Worm (Caenorhabditis elegans) whole organism, L1 larva: ENCODE measurements around the gene cyp-14A5.
A peak's percentile ranks its signal among the peaks of the same experiment; 100 is the strongest.

Source experiments
- C04F5.9 ChIP-seq: sonication (generic microtip); optimal IDR thresholded peaks from 2 replicates; lab custom pipeline; 2016; ENCODE audit warnings: missing genetic modification characterization, missing compliant biosample characterization
- C16A3.4 ChIP-seq: fragments of 150-350 bp; optimal IDR thresholded peaks from 2 replicates; lab custom pipeline; 2014; ENCODE audit warnings: missing biosample characterization, missing genetic modification characterization
- C34B4.2 ChIP-seq: sonication (generic microtip); optimal IDR thresholded peaks from 2 replicates; lab custom pipeline; 2017; ENCODE audit warnings: mild to moderate bottlenecking, missing genetic modification characterization, missing compliant biosample characterization
- aly-2 ChIP-seq: fragments of 150-350 bp; optimal IDR thresholded peaks from 2 replicates; lab custom pipeline; 2014; ENCODE audit warnings: missing biosample characterization, missing genetic modification characterization
- ama-1 ChIP-seq: fragments of 150-350 bp; optimal IDR thresholded peaks from 2 replicates; lab custom pipeline; 2014
- ceh-63 ChIP-seq: fragments of 200-800 bp; sonication (Bioruptor generic); optimal IDR thresholded peaks from 2 replicates; lab custom pipeline; 2018; ENCODE audit warnings: mild to moderate bottlenecking, missing genetic modification characterization, missing compliant biosample characterization
- ceh-82 ChIP-seq, 3 experiments: fragments of 150-350 bp in 1 of 3; sonication (generic microtip) in 2 of 3; optimal IDR thresholded peaks; 2 replicates each; lab custom pipeline; 2014 to 2017; ENCODE audit warnings: missing biosample characterization in 3 of 3, missing genetic modification characterization in 3 of 3
- ceh-88 ChIP-seq: fragments of 200-800 bp; sonication (Bioruptor generic); IDR thresholded peaks from 2 replicates; pipeline ENCODE4 v1.3.6; 2022; ENCODE audit warnings: missing genetic modification characterization, missing compliant biosample characterization
- efl-1 ChIP-seq, 4 experiments: fragments of 150-350 bp; optimal IDR thresholded peaks in 3 of 4; peaks in 1 of 4; 1 replicate in 1 of 4; 2 replicates in 3 of 4; lab custom pipeline; 2014; ENCODE audit warnings: missing biosample characterization in 2 of 4, missing genetic modification characterization in 2 of 4, missing genetic modification reagents in 2 of 4
- efl-3 ChIP-seq: fragments of 200-800 bp; sonication (Bioruptor generic); optimal IDR thresholded peaks from 2 replicates; lab custom pipeline; 2018; ENCODE audit warnings: mild to moderate bottlenecking, missing genetic modification characterization, missing compliant biosample characterization
- fkh-10 ChIP-seq: sonication (generic microtip); optimal IDR thresholded peaks from 2 replicates; lab custom pipeline; 2017; ENCODE audit warnings: missing biosample characterization, missing genetic modification reagents, missing genetic modification characterization
- fkh-4 ChIP-seq: sonication (generic microtip); optimal IDR thresholded peaks from 2 replicates; lab custom pipeline; 2016; ENCODE audit warnings: missing compliant biosample characterization, missing genetic modification characterization, borderline replicate concordance
- fkh-8 ChIP-seq: sonication (generic microtip); optimal IDR thresholded peaks from 2 replicates; lab custom pipeline; 2016; ENCODE audit warnings: mild to moderate bottlenecking, missing genetic modification characterization, missing compliant biosample characterization
- hlh-17 ChIP-seq: fragments of 200-800 bp; sonication (Bioruptor generic); optimal IDR thresholded peaks from 2 replicates; lab custom pipeline; 2018; ENCODE audit warnings: missing genetic modification characterization, mild to moderate bottlenecking, missing compliant biosample characterization, moderate library complexity, borderline replicate concordance
- irx-1 ChIP-seq: sonication (generic microtip); optimal IDR thresholded peaks from 2 replicates; lab custom pipeline; 2016; ENCODE audit warnings: missing genetic modification characterization, missing compliant biosample characterization
- jun-1 ChIP-seq: fragments of 150-350 bp; optimal IDR thresholded peaks from 2 replicates; lab custom pipeline; 2014; ENCODE audit warnings: missing biosample characterization, missing genetic modification reagents, missing genetic modification characterization
- lin-14 ChIP-seq: fragments of 200-800 bp; sonication (Bioruptor generic); optimal IDR thresholded peaks from 2 replicates; lab custom pipeline; 2018; ENCODE audit warnings: mild to moderate bottlenecking, missing genetic modification characterization, moderate library complexity, missing compliant biosample characterization
- lin-15B ChIP-seq: fragments of 150-350 bp; sonication (generic microtip); optimal IDR thresholded peaks from 3 replicates; lab custom pipeline; 2014; ENCODE audit warnings: missing biosample characterization, missing genetic modification characterization
- lin-39 ChIP-seq: fragments of 150-350 bp; optimal IDR thresholded peaks from 2 replicates; lab custom pipeline; 2014; ENCODE audit warnings: missing biosample characterization, missing genetic modification reagents, missing genetic modification characterization
- lir-3 ChIP-seq: sonication (generic microtip); optimal IDR thresholded peaks from 2 replicates; lab custom pipeline; 2016; ENCODE audit warnings: mild to moderate bottlenecking, missing genetic modification characterization, moderate library complexity, missing compliant biosample characterization; ENCODE audit not compliant: poor library complexity
- mab-9 ChIP-seq: fragments of 200-800 bp; sonication (Bioruptor generic); IDR thresholded peaks from 2 replicates; pipeline ENCODE4 v1.3.6; 2022; ENCODE audit warnings: missing genetic modification reagents, missing genetic modification characterization, missing compliant biosample characterization
- mdl-1 ChIP-seq, 2 experiments: fragments of 150-350 bp; optimal IDR thresholded peaks; 2 replicates each; lab custom pipeline; 2014 to 2017; ENCODE audit warnings: missing biosample characterization in 2 of 2, missing genetic modification characterization in 2 of 2, inconsistent platforms in 1 of 2
- mef-2 ChIP-seq: fragments of 150-350 bp; optimal IDR thresholded peaks from 2 replicates; lab custom pipeline; 2014; ENCODE audit warnings: missing biosample characterization, missing genetic modification characterization
- mep-1 ChIP-seq: fragments of 150-350 bp; optimal IDR thresholded peaks from 2 replicates; lab custom pipeline; 2014; ENCODE audit warnings: missing biosample characterization, missing genetic modification characterization
- nhr-11 ChIP-seq: fragments of 150-350 bp; optimal IDR thresholded peaks from 2 replicates; lab custom pipeline; 2014; ENCODE audit warnings: missing biosample characterization, missing genetic modification characterization
- nhr-12 ChIP-seq: sonication (generic microtip); optimal IDR thresholded peaks from 2 replicates; lab custom pipeline; 2017; ENCODE audit warnings: missing biosample characterization, missing genetic modification characterization
- nhr-237 ChIP-seq: fragments of 150-350 bp; optimal IDR thresholded peaks from 2 replicates; lab custom pipeline; 2014; ENCODE audit warnings: missing biosample characterization, missing genetic modification characterization
- nhr-71 ChIP-seq: sonication (generic microtip); optimal IDR thresholded peaks from 2 replicates; lab custom pipeline; 2016; ENCODE audit warnings: mild to moderate bottlenecking, missing genetic modification characterization, moderate library complexity, missing compliant biosample characterization
- nhr-85 ChIP-seq: sonication (generic microtip); peaks from one replicate; lab custom pipeline; 2016; ENCODE audit warnings: missing genetic modification characterization, inconsistent platforms, missing compliant biosample characterization
- nhr-90 ChIP-seq: sonication (generic microtip); optimal IDR thresholded peaks from 2 replicates; lab custom pipeline; 2016; ENCODE audit warnings: mild to moderate bottlenecking, missing genetic modification characterization, missing compliant biosample characterization; ENCODE audit not compliant: poor library complexity
- pax-3 ChIP-seq: fragments of 200-800 bp; sonication (Bioruptor generic); optimal IDR thresholded peaks from 2 replicates; lab custom pipeline; 2018; ENCODE audit warnings: mild to moderate bottlenecking, missing genetic modification characterization, moderate library complexity, missing compliant biosample characterization
- pqm-1 ChIP-seq: sonication (generic microtip); optimal IDR thresholded peaks from 3 replicates; lab custom pipeline; 2017; ENCODE audit warnings: missing biosample characterization, missing genetic modification characterization
- rnt-1 ChIP-seq: sonication (generic microtip); optimal IDR thresholded peaks from 2 replicates; lab custom pipeline; 2016; ENCODE audit warnings: mild to moderate bottlenecking, missing genetic modification characterization, moderate library complexity, missing compliant biosample characterization
- skn-1 ChIP-seq: fragments of 150-350 bp; optimal IDR thresholded peaks from 2 replicates; lab custom pipeline; 2014; ENCODE audit warnings: missing biosample characterization, missing genetic modification characterization
- snpc-4 ChIP-seq: fragments of 150-350 bp; optimal IDR thresholded peaks from 2 replicates; lab custom pipeline; 2014; ENCODE audit warnings: missing biosample characterization, missing genetic modification characterization
- sox-4 ChIP-seq: sonication (generic microtip); optimal IDR thresholded peaks from 2 replicates; lab custom pipeline; 2016; ENCODE audit warnings: missing genetic modification characterization, missing compliant biosample characterization
- sptf-1 ChIP-seq: fragments of 150-350 bp; optimal IDR thresholded peaks from 2 replicates; lab custom pipeline; 2014; ENCODE audit warnings: missing biosample characterization, missing genetic modification characterization
- sup-37 ChIP-seq: fragments of 200-800 bp; sonication (Bioruptor generic); optimal IDR thresholded peaks from 2 replicates; lab custom pipeline; 2018; ENCODE audit warnings: mild to moderate bottlenecking, missing genetic modification characterization, missing compliant biosample characterization
- swsn-7 ChIP-seq: sonication (generic microtip); optimal IDR thresholded peaks from 2 replicates; lab custom pipeline; 2016; ENCODE audit warnings: missing genetic modification characterization, missing compliant biosample characterization
- tlp-1 ChIP-seq: fragments of 150-350 bp; optimal IDR thresholded peaks from 2 replicates; lab custom pipeline; 2014; ENCODE audit warnings: missing biosample characterization, missing genetic modification characterization
- unc-130 ChIP-seq: fragments of 150-350 bp; optimal IDR thresholded peaks from 2 replicates; lab custom pipeline; 2017; ENCODE audit warnings: missing biosample characterization, missing genetic modification characterization, inconsistent platforms
- unc-30 ChIP-seq: sonication (generic microtip); optimal IDR thresholded peaks from 2 replicates; lab custom pipeline; 2017; ENCODE audit warnings: missing biosample characterization, missing genetic modification characterization
- unc-62 ChIP-seq: fragments of 150-350 bp; optimal IDR thresholded peaks from 2 replicates; lab custom pipeline; 2014; ENCODE audit warnings: missing biosample characterization, missing genetic modification reagents, missing genetic modification characterization
- unc-86 ChIP-seq: sonication (generic microtip); optimal IDR thresholded peaks from 2 replicates; lab custom pipeline; 2016; ENCODE audit warnings: missing genetic modification characterization, missing compliant biosample characterization
- unc-98 ChIP-seq: fragments of 200-800 bp; sonication (Bioruptor generic); IDR thresholded peaks from 2 replicates; pipeline ENCODE4 v1.3.6; 2022; ENCODE audit warnings: missing genetic modification characterization, missing compliant biosample characterization
- zag-1 ChIP-seq: fragments of 150-350 bp; optimal IDR thresholded peaks from 2 replicates; lab custom pipeline; 2014; ENCODE audit warnings: missing biosample characterization, missing genetic modification characterization
- zip-4 ChIP-seq: fragments of 200-800 bp; sonication (Bioruptor generic); optimal IDR thresholded peaks from 2 replicates; lab custom pipeline; 2018; ENCODE audit warnings: mild to moderate bottlenecking, missing genetic modification characterization, moderate library complexity, missing compliant biosample characterization
- ztf-11 ChIP-seq, 2 experiments: sonication (generic microtip); optimal IDR thresholded peaks; 2 replicates each; lab custom pipeline; 2016 to 2017; ENCODE audit warnings: missing genetic modification characterization in 2 of 2, missing biosample characterization in 1 of 2, missing compliant biosample characterization in 1 of 2

cyp-14A5 gene

ce11 chrV:5427860-5428259 is 4.8 kb upstream of the cyp-14A5 start, which contains the start of gene rhr-1:
TSS of gene rhr-1 (plus strand) at chrV:5428160.
- TF ChIP-seq zip-4 (GFP tag; lab: Kevin White, UChicago) (no peak), lin-15B (no peak), mdl-1 (tag; optimal IDR thresholded peaks at IDR 0.05; lab: Kevin White, UChicago) (no peak), unc-30 (no peak), sptf-1 (tag; lab: Kevin White, UChicago) (no peak), lin-39 (tag; lab: Kevin White, UChicago) (no peak), irx-1 (tag; lab: Kevin White, UChicago) (no peak)

- TF ChIP-seq mdl-1 (tag; optimal IDR thresholded peaks at IDR 0.05; lab: Kevin White, UChicago) (no peak), lin-39 (tag; lab: Kevin White, UChicago) (no peak), lin-14 (GFP tag; lab: Kevin White, UChicago) (peak; percentile 37), aly-2 (tag; lab: Kevin White, UChicago) (no peak), ceh-63 (GFP tag; lab: Kevin White, UChicago) (no peak), pqm-1 (tag; lab: Kevin White, UChicago) (no peak), nhr-237 (tag; lab: Kevin White, UChicago) (no peak), sup-37 (GFP tag; lab: Kevin White, UChicago) (no peak), mab-9 (GFP tag; lab: Robert Waterston, UW) (no peak), efl-1 (optimal IDR thresholded peaks at IDR 0.05; lab: Kevin White, UChicago) (no peak), efl-1 (GFP tag; optimal IDR thresholded peaks at IDR 0.05 in 1 of 2; lab: Kevin White, UChicago) (peak in 1 of 2 experiments; percentile 49), sox-4 (tag; lab: Kevin White, UChicago) (no peak), ceh-88 (GFP tag; lab: Robert Waterston, UW) (no peak), tlp-1 (tag; lab: Kevin White, UChicago) (no peak), unc-86 (tag; lab: Kevin White, UChicago) (no peak), C34B4.2 (no peak), unc-30 (no peak), nhr-11 (tag; lab: Kevin White, UChicago) (no peak), unc-130 (tag; lab: Kevin White, UChicago) (no peak), ama-1 (lab: Kevin White, UChicago) (no peak), efl-3 (GFP tag; lab: Kevin White, UChicago) (no peak), unc-62 (GFP tag; lab: Kevin White, UChicago) (no peak), nhr-85 (tag; lab: Kevin White, UChicago) (peak; percentile 85), mef-2 (tag; lab: Kevin White, UChicago) (no peak), C04F5.9 (tag; lab: Kevin White, UChicago) (no peak), nhr-71 (tag; lab: Kevin White, UChicago) (peak; percentile 15), jun-1 (tag; lab: Kevin White, UChicago) (no peak), pax-3 (tag; lab: Kevin White, UChicago) (no peak), mep-1 (tag; lab: Kevin White, UChicago) (no peak)
- TF ChIP-seq, all 84 proteins: peak for 4
These were observed 3.3 kb upstream of the cyp-14A5 start for ce11 chrV:5426337-5426736.

- no peak for TF ChIP-seq jun-1 (tag; lab: Kevin White, UChicago)
- TF ChIP-seq unc-30 = no peak
- no peak for TF ChIP-seq fkh-4 (tag; lab: Kevin White, UChicago)
- no peak for TF ChIP-seq lir-3
- peak; percentile 78 for TF ChIP-seq nhr-90 (tag; lab: Kevin White, UChicago)
- TF ChIP-seq nhr-12 (tag; lab: Kevin White, UChicago) = no peak
- TF ChIP-seq skn-1 = no peak
- peak; percentile 4 for TF ChIP-seq swsn-7 (tag; lab: Kevin White, UChicago)
- TF ChIP-seq zag-1 (tag; lab: Kevin White, UChicago) = no peak
- no peak for TF ChIP-seq pqm-1 (tag; lab: Kevin White, UChicago)
- TF ChIP-seq ztf-11 (tag; optimal IDR thresholded peaks at IDR 0.05; lab: Kevin White, UChicago) = no peak
- no peak for TF ChIP-seq aly-2 (tag; lab: Kevin White, UChicago)
- no peak for TF ChIP-seq ceh-88 (GFP tag; lab: Robert Waterston, UW)
- TF ChIP-seq rnt-1 = peak; percentile 39
- no peak for TF ChIP-seq unc-98 (GFP tag; lab: Robert Waterston, UW)
- TF ChIP-seq C16A3.4 (tag; lab: Kevin White, UChicago) = peak; percentile 14
- peak; percentile 24 for TF ChIP-seq tlp-1 (tag; lab: Kevin White, UChicago)
- TF ChIP-seq fkh-10 (GFP tag; lab: Kevin White, UChicago) = no peak
- TF ChIP-seq fkh-8 (tag; lab: Kevin White, UChicago) = no peak
- peak; percentile 11 for TF ChIP-seq mep-1 (tag; lab: Kevin White, UChicago)
- no peak for TF ChIP-seq ceh-82 (tag; optimal IDR thresholded peaks at IDR 0.05; lab: Kevin White, UChicago)
- no peak for TF ChIP-seq hlh-17 (GFP tag; lab: Kevin White, UChicago)
- TF ChIP-seq efl-3 (GFP tag; lab: Kevin White, UChicago) = peak; percentile 93
- TF ChIP-seq lin-14 (GFP tag; lab: Kevin White, UChicago) = peak; percentile 87
- TF ChIP-seq snpc-4 (tag; lab: Kevin White, UChicago) = no peak
- TF ChIP-seq nhr-71 (tag; lab: Kevin White, UChicago) = peak; percentile 85
- no peak for TF ChIP-seq unc-62 (GFP tag; lab: Kevin White, UChicago)
- TF ChIP-seq mef-2 (tag; lab: Kevin White, UChicago) = no peak
These were observed 1.9 kb upstream of the cyp-14A5 start for ce11 chrV:5425008-5425407.
